Fruit fly (Drosophila melanogaster) whole organism, wandering third instar larva: Measurements from ENCODE around the gene CG9522.

Experiments
- Abd-B ChIP-seq: fragments of >200 bp; optimal IDR thresholded peaks from 2 replicates; lab custom pipeline; 2017; ENCODE audit warnings: missing biosample characterization, missing genetic modification characterization
- CG9705 ChIP-seq: fragments of 200-800 bp; sonication (Bioruptor generic); optimal IDR thresholded peaks from 2 replicates; lab custom pipeline; 2018; ENCODE audit warnings: missing biosample characterization, mild to moderate bottlenecking, missing genetic modification characterization
- Hr83 ChIP-seq: fragments of 200-300 bp; sonication (Bioruptor generic); optimal IDR thresholded peaks from 2 replicates; lab custom pipeline; 2016; ENCODE audit warnings: missing biosample characterization, mild to moderate bottlenecking, missing genetic modification characterization, moderate library complexity; ENCODE audit not compliant: poor library complexity, severe bottlenecking
- br ChIP-seq: fragments of 200-800 bp; sonication (Bioruptor generic); optimal IDR thresholded peaks from 2 replicates; lab custom pipeline; 2016; ENCODE audit warnings: missing biosample characterization, missing genetic modification characterization
- fru ChIP-seq: fragments of 200-800 bp; sonication (Bioruptor generic); optimal IDR thresholded peaks from 3 replicates; lab custom pipeline; 2016; ENCODE audit warnings: missing biosample characterization, mild to moderate bottlenecking, missing genetic modification characterization
- h ChIP-seq: fragments of 200-800 bp; sonication (Bioruptor generic); optimal IDR thresholded peaks from 3 replicates; lab custom pipeline; 2016; ENCODE audit warnings: missing biosample characterization, mild to moderate bottlenecking, missing genetic modification characterization
- pan ChIP-seq: fragments of >200 bp; optimal IDR thresholded peaks from 2 replicates; lab custom pipeline; 2017
- psq ChIP-seq: fragments of 200-800 bp; sonication (Bioruptor generic); optimal IDR thresholded peaks from 3 replicates; lab custom pipeline; 2017; ENCODE audit warnings: missing biosample characterization, mild to moderate bottlenecking, missing genetic modification characterization, moderate library complexity

DNA sequence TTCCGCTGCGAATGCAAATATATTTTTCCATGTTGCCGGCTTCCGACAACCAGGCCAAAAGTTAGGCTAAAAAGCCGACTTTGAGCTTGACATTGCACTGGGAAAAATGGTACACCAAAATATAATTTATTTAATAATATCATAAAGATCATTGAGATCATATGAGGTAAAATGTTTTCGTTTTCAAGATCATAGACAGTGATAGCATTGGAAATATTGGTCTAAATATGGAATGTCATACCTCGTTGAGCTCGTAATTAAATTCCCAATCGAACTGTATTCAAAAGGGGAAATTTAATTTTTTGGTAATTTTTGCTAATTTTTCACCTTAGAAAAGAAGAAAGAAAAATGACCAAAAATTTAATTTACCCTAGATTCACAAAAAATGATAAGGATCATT, 35.4 kb upstream of the CG9522 start:
- TF ChIP-seq Hr83 (GFP tag; lab: Kevin White, UChicago) (no peak), fru (GFP tag; lab: Kevin White, UChicago) (no peak), pan (lab: Kevin White, UChicago) (no peak), psq (GFP tag; lab: Kevin White, UChicago) (no peak), h (GFP tag; lab: Kevin White, UChicago) (no peak), CG9705 (GFP tag; lab: Kevin White, UChicago) (no peak), Abd-B (no peak), br (GFP tag; lab: Kevin White, UChicago) (no peak)
